Worm (Caenorhabditis elegans): ENCODE results near the gene E02H4.7.

Gene E02H4.7

DNA sequence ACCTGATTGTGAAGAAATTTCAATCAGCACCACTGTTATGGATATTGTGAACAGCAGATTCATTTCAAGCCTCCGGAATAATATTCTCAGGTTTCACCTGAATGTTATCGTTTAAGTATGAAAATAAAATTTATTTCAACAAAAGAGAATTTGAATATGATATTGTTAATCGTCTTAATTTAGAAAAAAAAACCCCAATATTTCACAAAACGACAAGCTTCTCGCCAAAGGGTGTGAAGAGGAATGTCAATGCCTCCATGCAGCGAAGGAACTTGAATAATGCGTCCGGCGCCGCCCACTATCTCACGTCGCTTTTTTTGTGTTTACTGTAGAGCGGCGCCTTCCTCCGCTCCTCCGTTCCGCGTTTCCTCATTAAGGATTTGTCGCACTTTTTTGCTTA lies 47.0 kb downstream of the E02H4.7 start, which contains the start of gene C11H1.5:
Gene C11H1.5 (minus strand): TSS at position 101 of the 400 bp plus-strand sequence.
- TF ChIP-seq lsy-2 (tag; optimal IDR thresholded peaks at IDR 0.05): no peak
- TF ChIP-seq elt-1 (tag; optimal IDR thresholded peaks at IDR 0.05; ENCODE audit: borderline replicate concordance, insufficient read depth): no peak
- TF ChIP-seq ceh-39 (tag; optimal IDR thresholded peaks at IDR 0.05): no peak
- no peak for TF ChIP-seq lin-13 (tag; optimal IDR thresholded peaks at IDR 0.05)
- TF ChIP-seq flh-1 (GFP tag; optimal IDR thresholded peaks at IDR 0.05): no peak
- no peak for TF ChIP-seq bed-3 (GFP tag; optimal IDR thresholded peaks at IDR 0.05)
- TF ChIP-seq ztf-11 (tag; optimal IDR thresholded peaks at IDR 0.05): no peak
- TF ChIP-seq unc-62 (GFP tag; optimal IDR thresholded peaks at IDR 0.05): no peak
- TF ChIP-seq ham-2 (GFP tag; optimal IDR thresholded peaks at IDR 0.05): no peak

All from whole organism, mixed stage, embryonic.